Fruit fly (Drosophila melanogaster): ENCODE measurements around the gene Polr2I.

DNA sequence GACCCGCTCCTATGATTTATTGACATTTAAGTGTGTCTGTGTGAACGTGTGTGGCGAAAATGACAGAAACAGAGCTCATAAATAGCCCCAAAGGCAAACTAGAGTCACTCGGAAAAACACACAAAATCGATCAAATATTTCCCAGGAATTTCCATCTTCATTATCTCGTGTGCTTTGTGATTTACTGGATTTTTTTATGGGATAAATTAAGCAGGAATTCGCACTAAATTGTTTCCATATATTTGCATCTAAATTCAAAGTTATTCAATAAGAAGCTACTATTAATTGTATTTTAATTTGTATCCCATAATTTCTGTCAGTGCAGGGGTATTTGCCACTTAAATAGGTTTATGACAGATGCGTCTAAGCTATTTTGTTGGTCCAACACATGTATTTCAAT is 23.8 kb downstream of the Polr2I start:
- TF ChIP-seq psq (optimal IDR thresholded peaks at IDR 0.05) = no peak
- no peak for TF ChIP-seq Dll (optimal IDR thresholded peaks at IDR 0.05)
- no peak for TF ChIP-seq usp (GFP tag; optimal IDR thresholded peaks at IDR 0.05)
- no peak for TF ChIP-seq pan (optimal IDR thresholded peaks at IDR 0.05)
- no peak for TF ChIP-seq CG8478 (optimal IDR thresholded peaks at IDR 0.05)

Data from whole organism.